ENCODE assay signal across 1 fruit fly cellular context in genomic region chr3L:18801194-18801695, dm6.
A peak's percentile ranks its signal among the peaks of the same experiment; 100 is the strongest.
TF ChIP-seq lines count a peak whose summit lies in the region.

ftz-f1 (minus strand) TSS chr3L:18801309.

TF ChIP-seq in whole organism, embryonic, 481 proteins besides CTCF, POLR2A, EP300 and RAD21 (continued from another document):
- TF ChIP-seq Bdp1 (GFP tag; optimal IDR thresholded peaks at IDR 0.05; lab: Kevin White, UChicago) (peak; percentile 8), lov (optimal IDR thresholded peaks at IDR 0.05; lab: Kevin White, UChicago) (no peak), lov (GFP tag; IDR thresholded peaks at IDR 0.05; lab: Robert Waterston, UW) (peak; percentile 64; the same call in 1 of the 3 replicates), CG33557 (GFP tag; optimal IDR thresholded peaks at IDR 0.05; lab: Kevin White, UChicago) (peak; percentile 51), hkb (optimal IDR thresholded peaks at IDR 0.05; lab: Kevin White, UChicago) (no peak), hkb (GFP tag; IDR thresholded peaks at IDR 0.05; lab: Robert Waterston, UW) (0 out of 2 replicates have a peak, but pooled peaks have one; percentile 11), kah (GFP tag; optimal IDR thresholded peaks at IDR 0.05; lab: Kevin White, UChicago) (no peak), inv (GFP tag; IDR thresholded peaks at IDR 0.05; lab: Robert Waterston, UW; ENCODE audit: partially characterized antibody) (peak; percentile 79), Bteb2 (GFP tag; optimal IDR thresholded peaks at IDR 0.05; lab: Kevin White, UChicago) (peak; percentile 17), mld (GFP tag; IDR thresholded peaks at IDR 0.05; lab: Robert Waterston, UW; ENCODE audit: partially characterized antibody) (peak; percentile 58; the same call in 1 of the 3 replicates)
